Worm (Caenorhabditis elegans): ENCODE data around the gene fbxa-72.
"Not testable (repeated sequence)": the region's sequence is repeated elsewhere in the genome, so short reads cannot be mapped to it uniquely, and the experiment has no call there.

The fbxa-72 gene

DNA sequence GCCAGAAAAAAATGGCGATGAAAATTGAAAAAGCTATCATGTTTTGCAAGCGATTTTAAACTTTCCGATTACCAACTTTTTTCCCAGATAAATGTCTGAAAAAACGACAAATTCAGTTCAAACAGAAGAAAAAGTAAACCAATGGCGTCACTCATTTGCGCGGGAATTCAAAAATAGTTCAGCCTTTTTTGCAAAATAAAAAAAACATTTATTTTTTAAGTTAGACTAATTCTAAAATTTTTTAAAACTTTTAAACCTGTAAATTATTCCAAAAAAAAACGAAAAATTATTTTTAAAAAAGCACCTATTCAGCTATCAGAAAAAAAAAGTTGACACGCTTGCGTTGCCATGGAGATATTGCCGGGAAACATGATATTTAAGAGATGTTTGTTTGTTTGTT, 36.3 kb upstream of the fbxa-72 start, which contains the start of gene cyp-33C11:
TSS of gene cyp-33C11 (minus strand) at position 101 of the 400 bp plus-strand sequence.
- TF ChIP-seq mdl-1 (tag; optimal IDR thresholded peaks at IDR 0.05) (no peak), cey-2 (tag; optimal IDR thresholded peaks at IDR 0.05; ENCODE audit: borderline replicate concordance, insufficient read depth) (no peak), aly-2 (tag; optimal IDR thresholded peaks at IDR 0.05) (no peak)

DNA sequence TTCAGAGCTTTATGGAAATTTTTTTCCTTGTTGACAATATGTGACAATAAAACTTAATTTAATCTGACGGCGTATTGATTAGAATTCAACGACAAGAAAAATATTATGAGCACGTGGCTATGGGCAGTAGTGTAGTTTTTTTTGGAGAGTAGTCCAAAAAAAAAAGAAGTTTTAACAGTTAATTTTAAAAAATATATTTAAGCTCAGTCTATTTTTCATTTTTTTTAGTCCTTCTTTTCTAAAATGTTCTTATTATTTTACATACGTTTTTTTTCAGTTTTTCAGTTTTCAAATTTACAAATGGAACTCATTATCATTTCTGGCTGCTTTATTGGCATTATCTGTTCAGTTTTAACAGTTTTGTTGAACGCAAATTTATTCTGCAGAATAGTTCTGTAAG, 32.3 kb upstream of the fbxa-72 start, which contains the start of gene srbc-39:
TSS of gene srbc-39 (plus strand) at position 301 of the 400 bp plus-strand sequence.
- TF ChIP-seq ceh-62 (tag; optimal IDR thresholded peaks at IDR 0.05) (no peak), dve-1 (tag; optimal IDR thresholded peaks at IDR 0.05; ENCODE audit: insufficient read depth) (no peak), ctbp-1 (GFP tag; IDR thresholded peaks at IDR 0.05) (no peak), unc-39 (tag; optimal IDR thresholded peaks at IDR 0.05) (no peak), dmd-9 (GFP tag; IDR thresholded peaks at IDR 0.05) (no peak), sdz-12 (GFP tag; optimal IDR thresholded peaks at IDR 0.05) (no peak), ZK546.5 (tag; optimal IDR thresholded peaks at IDR 0.05) (no peak), tra-1 (GFP tag; IDR thresholded peaks at IDR 0.05) (no peak), F10B5.3 (tag; optimal IDR thresholded peaks at IDR 0.05) (no peak)

DNA sequence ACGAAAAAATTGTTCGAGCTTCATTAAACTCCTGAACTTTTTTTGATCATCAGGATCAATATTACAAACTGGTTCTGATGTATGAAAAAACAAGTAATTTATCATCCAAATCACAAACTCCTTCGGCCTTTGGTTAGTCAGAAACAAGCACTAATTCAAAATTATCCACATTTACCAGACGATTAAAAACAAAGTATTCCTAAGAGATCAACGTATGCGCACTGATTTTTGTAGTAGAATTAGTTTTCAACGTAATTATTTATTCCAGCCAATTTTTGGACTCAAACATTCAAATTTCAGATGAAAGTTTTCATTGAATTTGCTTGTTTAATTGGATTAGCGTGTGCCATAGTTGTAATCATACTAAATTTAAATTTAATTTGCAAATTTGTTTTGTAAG, 30.4 kb upstream of the fbxa-72 start, which contains the start of gene srbc-38:
TSS of gene srbc-38 (plus strand) at position 301 of the 400 bp plus-strand sequence.
- no peak for TF ChIP-seq nhr-76 (tag; optimal IDR thresholded peaks at IDR 0.05)

DNA sequence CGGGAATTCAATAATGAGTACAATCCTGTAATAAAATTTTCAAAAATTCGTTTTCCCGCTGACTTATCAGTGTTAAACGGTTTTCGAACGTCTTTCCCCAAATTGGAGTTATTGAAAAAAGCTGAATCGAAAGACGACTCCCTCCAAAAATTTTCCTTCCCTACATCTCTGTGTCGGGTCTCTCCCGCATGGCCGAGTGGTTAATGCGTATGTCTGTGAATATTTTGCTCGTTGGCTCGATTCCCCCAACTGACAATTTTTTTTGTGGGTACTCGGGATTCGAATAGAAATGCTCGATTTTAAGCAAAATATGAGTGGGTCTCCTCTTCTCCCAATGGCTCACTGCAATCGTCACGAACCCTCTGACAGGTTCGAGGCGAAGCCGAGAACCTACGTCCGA, 29.9 kb upstream of the fbxa-72 start:
- TF ChIP-seq php-3 (GFP tag; IDR thresholded peaks at IDR 0.05) (peak; percentile 57; the same call in 1 of the 2 replicates), D1046.2 (GFP tag; IDR thresholded peaks at IDR 0.05) (0 out of 2 replicates have a peak, but pooled peaks have one; percentile 65), lin-1 (GFP tag; IDR thresholded peaks at IDR 0.05) (peak; percentile 51; the same call in 1 of the 2 replicates), arid-1 (GFP tag; conservative IDR thresholded peaks at IDR 0.05) (peak; percentile 68), tra-1 (GFP tag; IDR thresholded peaks at IDR 0.05) (peak; percentile 59; the same call in 1 of the 2 replicates), lim-7 (GFP tag; IDR thresholded peaks at IDR 0.05) (peak; percentile 87), F26F4.8 (GFP tag; conservative IDR thresholded peaks at IDR 0.05) (peak; percentile 71; the same call in 1 of the 2 replicates), hmg-1.1 (GFP tag; IDR thresholded peaks at IDR 0.05) (peak; percentile 66), dmd-6 (GFP tag; IDR thresholded peaks at IDR 0.05) (peak; percentile 51), Y75B8A.6 (GFP tag; IDR thresholded peaks at IDR 0.05) (0 out of 2 replicates have a peak, but pooled peaks have one; percentile 24), Y48G9A.11 (GFP tag; IDR thresholded peaks at IDR 0.05) (0 out of 2 replicates have a peak, but pooled peaks have one; percentile 34), pha-4 (GFP tag; IDR thresholded peaks at IDR 0.05) (peak; percentile 51; the same call in 1 of the 2 replicates), dmd-8 (GFP tag; IDR thresholded peaks at IDR 0.05) (peak; percentile 88), Y105C5A.15 (GFP tag; IDR thresholded peaks at IDR 0.05) (0 out of 2 replicates have a peak, but pooled peaks have one; percentile 28), nhr-41 (GFP tag; IDR thresholded peaks at IDR 0.05) (peak; percentile 11; the same call in 1 of the 2 replicates), vab-7 (GFP tag; IDR thresholded peaks at IDR 0.05) (peak; percentile 73), ctbp-1 (GFP tag; IDR thresholded peaks at IDR 0.05) (peak; percentile 48; the same call in 1 of the 2 replicates)
- TF ChIP-seq pha-4 (tag; optimal IDR thresholded peaks at IDR 0.05) = not testable (repeated sequence)

DNA sequence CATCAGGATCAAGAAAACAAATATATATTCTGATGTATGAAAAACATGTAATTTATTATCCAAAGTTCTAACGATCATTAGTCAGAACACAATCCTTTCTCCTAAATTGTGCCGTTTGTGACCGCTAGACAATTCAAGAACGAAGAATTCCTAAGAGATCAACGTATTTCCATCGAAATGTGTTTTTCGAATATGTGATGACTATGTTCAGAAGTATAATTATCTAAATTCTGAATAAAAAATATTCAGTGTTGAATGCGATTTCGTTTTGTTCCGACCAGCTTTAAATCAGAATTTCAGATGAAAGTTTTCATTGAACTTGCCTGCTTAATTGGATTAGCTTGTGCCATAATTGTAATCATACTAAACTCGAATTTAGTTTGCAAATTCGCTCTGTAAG, 25.7 kb upstream of the fbxa-72 start, which contains the start of gene srbc-37:
TSS of gene srbc-37 (plus strand) at position 301 of the 400 bp plus-strand sequence.
- no peak for TF ChIP-seq hlh-30 (tag; optimal IDR thresholded peaks at IDR 0.05; ENCODE audit: insufficient read depth)
- no peak for TF ChIP-seq nhr-102 (tag; optimal IDR thresholded peaks at IDR 0.05)
- no peak for TF ChIP-seq rbr-2 (tag; optimal IDR thresholded peaks at IDR 0.05)
- TF ChIP-seq ama-1 (optimal IDR thresholded peaks at IDR 0.05) = no peak
- no peak for TF ChIP-seq set-16 (GFP tag; IDR thresholded peaks at IDR 0.05)
- no peak for TF ChIP-seq lim-7 (GFP tag; IDR thresholded peaks at IDR 0.05)
- TF ChIP-seq F44E2.7 (GFP tag; IDR thresholded peaks at IDR 0.05) = no peak
- TF ChIP-seq nhr-41 (GFP tag; IDR thresholded peaks at IDR 0.05) = no peak
- TF ChIP-seq dve-1 (tag; optimal IDR thresholded peaks at IDR 0.05; ENCODE audit: insufficient read depth) = no peak
- no peak for TF ChIP-seq hmg-1.1 (GFP tag; IDR thresholded peaks at IDR 0.05)
- TF ChIP-seq fkh-10 (GFP tag; optimal IDR thresholded peaks at IDR 0.05) = no peak
